Worm (Caenorhabditis elegans) whole organism, L1 larva: ENCODE results near the gene srx-118.

Experiments used
- F16B12.6 ChIP-seq: fragments of 150-350 bp; optimal IDR thresholded peaks from 2 replicates; lab custom pipeline; 2014; ENCODE audit warnings: missing biosample characterization, missing genetic modification characterization
- Y116A8C.19 ChIP-seq: sonication (generic microtip); optimal IDR thresholded peaks from 2 replicates; lab custom pipeline; 2016; ENCODE audit warnings: missing compliant biosample characterization, missing genetic modification characterization, borderline replicate concordance
- ama-1 ChIP-seq: fragments of 150-350 bp; optimal IDR thresholded peaks from 2 replicates; lab custom pipeline; 2014
- blmp-1 ChIP-seq: fragments of 150-350 bp; optimal IDR thresholded peaks from 2 replicates; lab custom pipeline; 2014; ENCODE audit warnings: missing biosample characterization, missing genetic modification characterization
- ceh-63 ChIP-seq: fragments of 200-800 bp; sonication (Bioruptor generic); optimal IDR thresholded peaks from 2 replicates; lab custom pipeline; 2018; ENCODE audit warnings: mild to moderate bottlenecking, missing genetic modification characterization, missing compliant biosample characterization
- ceh-8 ChIP-seq: fragments of 200-800 bp; sonication (Bioruptor generic); optimal IDR thresholded peaks from 2 replicates; lab custom pipeline; 2018; ENCODE audit warnings: mild to moderate bottlenecking, missing genetic modification characterization, moderate library complexity, missing compliant biosample characterization
- dpl-1 ChIP-seq, 3 experiments: fragments of 150-350 bp in 2 of 3; sonication (generic microtip) in 1 of 3; optimal IDR thresholded peaks; 2 replicates each; lab custom pipeline; 2014 to 2017; ENCODE audit warnings: missing biosample characterization in 3 of 3, missing genetic modification characterization in 3 of 3, missing genetic modification reagents in 3 of 3
- dsc-1 ChIP-seq: sonication (generic microtip); optimal IDR thresholded peaks from 2 replicates; lab custom pipeline; 2016; ENCODE audit warnings: mild to moderate bottlenecking, missing genetic modification characterization, missing compliant biosample characterization
- egl-27 ChIP-seq, 2 experiments: fragments of 150-350 bp in 1 of 2; sonication (generic microtip); optimal IDR thresholded peaks; 3 replicates each; lab custom pipeline; 2017 to 2018; ENCODE audit warnings: missing biosample characterization in 2 of 2, missing genetic modification characterization in 2 of 2, missing genetic modification reagents in 2 of 2
- fkh-10 ChIP-seq: sonication (generic microtip); optimal IDR thresholded peaks from 2 replicates; lab custom pipeline; 2017; ENCODE audit warnings: missing biosample characterization, missing genetic modification reagents, missing genetic modification characterization
- fkh-4 ChIP-seq: sonication (generic microtip); optimal IDR thresholded peaks from 2 replicates; lab custom pipeline; 2016; ENCODE audit warnings: missing compliant biosample characterization, missing genetic modification characterization, borderline replicate concordance
- fos-1 ChIP-seq: fragments of 150-350 bp; optimal IDR thresholded peaks from 2 replicates; lab custom pipeline; 2014; ENCODE audit warnings: missing biosample characterization, missing genetic modification characterization
- hlh-17 ChIP-seq: fragments of 200-800 bp; sonication (Bioruptor generic); optimal IDR thresholded peaks from 2 replicates; lab custom pipeline; 2018; ENCODE audit warnings: missing genetic modification characterization, mild to moderate bottlenecking, missing compliant biosample characterization, moderate library complexity, borderline replicate concordance
- hpl-2 ChIP-seq: fragments of 150-350 bp; optimal IDR thresholded peaks from 2 replicates; lab custom pipeline; 2014; ENCODE audit warnings: missing biosample characterization, missing genetic modification reagents, missing genetic modification characterization
- isw-1 ChIP-seq: fragments of 200-800 bp; sonication (Bioruptor generic); IDR thresholded peaks from 2 replicates; pipeline ENCODE4 v1.3.6; 2022; ENCODE audit warnings: missing genetic modification characterization, missing compliant biosample characterization
- jun-1 ChIP-seq: fragments of 150-350 bp; optimal IDR thresholded peaks from 2 replicates; lab custom pipeline; 2014; ENCODE audit warnings: missing biosample characterization, missing genetic modification reagents, missing genetic modification characterization
- lir-3 ChIP-seq: sonication (generic microtip); optimal IDR thresholded peaks from 2 replicates; lab custom pipeline; 2016; ENCODE audit warnings: mild to moderate bottlenecking, missing genetic modification characterization, moderate library complexity, missing compliant biosample characterization; ENCODE audit not compliant: poor library complexity
- lsy-2 ChIP-seq, 2 experiments: fragments of 150-350 bp; optimal IDR thresholded peaks; 2 replicates each; lab custom pipeline; 2014; ENCODE audit warnings: missing biosample characterization in 2 of 2, missing genetic modification characterization in 2 of 2
- mab-9 ChIP-seq: fragments of 200-800 bp; sonication (Bioruptor generic); IDR thresholded peaks from 2 replicates; pipeline ENCODE4 v1.3.6; 2022; ENCODE audit warnings: missing genetic modification reagents, missing genetic modification characterization, missing compliant biosample characterization
- mdl-1 ChIP-seq, 2 experiments: fragments of 150-350 bp; optimal IDR thresholded peaks; 2 replicates each; lab custom pipeline; 2014 to 2017; ENCODE audit warnings: missing biosample characterization in 2 of 2, missing genetic modification characterization in 2 of 2, inconsistent platforms in 1 of 2
- mef-2 ChIP-seq: fragments of 150-350 bp; optimal IDR thresholded peaks from 2 replicates; lab custom pipeline; 2014; ENCODE audit warnings: missing biosample characterization, missing genetic modification characterization
- mep-1 ChIP-seq: fragments of 150-350 bp; optimal IDR thresholded peaks from 2 replicates; lab custom pipeline; 2014; ENCODE audit warnings: missing biosample characterization, missing genetic modification characterization
- nhr-11 ChIP-seq: fragments of 150-350 bp; optimal IDR thresholded peaks from 2 replicates; lab custom pipeline; 2014; ENCODE audit warnings: missing biosample characterization, missing genetic modification characterization
- nhr-76 ChIP-seq: sonication (generic microtip); optimal IDR thresholded peaks from 2 replicates; lab custom pipeline; 2017; ENCODE audit warnings: missing biosample characterization, missing genetic modification characterization
- nhr-85 ChIP-seq: sonication (generic microtip); peaks from one replicate; lab custom pipeline; 2016; ENCODE audit warnings: missing genetic modification characterization, inconsistent platforms, missing compliant biosample characterization
- snpc-4 ChIP-seq: fragments of 150-350 bp; optimal IDR thresholded peaks from 2 replicates; lab custom pipeline; 2014; ENCODE audit warnings: missing biosample characterization, missing genetic modification characterization
- snu-23 ChIP-seq: sonication (generic microtip); optimal IDR thresholded peaks from 2 replicates; lab custom pipeline; 2016; ENCODE audit warnings: missing genetic modification characterization, missing compliant biosample characterization
- sptf-1 ChIP-seq: fragments of 150-350 bp; optimal IDR thresholded peaks from 2 replicates; lab custom pipeline; 2014; ENCODE audit warnings: missing biosample characterization, missing genetic modification characterization
- swsn-7 ChIP-seq: sonication (generic microtip); optimal IDR thresholded peaks from 2 replicates; lab custom pipeline; 2016; ENCODE audit warnings: missing genetic modification characterization, missing compliant biosample characterization
- tlp-1 ChIP-seq: fragments of 150-350 bp; optimal IDR thresholded peaks from 2 replicates; lab custom pipeline; 2014; ENCODE audit warnings: missing biosample characterization, missing genetic modification characterization
- unc-130 ChIP-seq: fragments of 150-350 bp; optimal IDR thresholded peaks from 2 replicates; lab custom pipeline; 2017; ENCODE audit warnings: missing biosample characterization, missing genetic modification characterization, inconsistent platforms
- unc-86 ChIP-seq: sonication (generic microtip); optimal IDR thresholded peaks from 2 replicates; lab custom pipeline; 2016; ENCODE audit warnings: missing genetic modification characterization, missing compliant biosample characterization
- unc-98 ChIP-seq: fragments of 200-800 bp; sonication (Bioruptor generic); IDR thresholded peaks from 2 replicates; pipeline ENCODE4 v1.3.6; 2022; ENCODE audit warnings: missing genetic modification characterization, missing compliant biosample characterization
- ztf-4 ChIP-seq: fragments of 150-350 bp; optimal IDR thresholded peaks from 2 replicates; lab custom pipeline; 2014; ENCODE audit warnings: missing biosample characterization, missing genetic modification characterization

The srx-118 gene

DNA sequence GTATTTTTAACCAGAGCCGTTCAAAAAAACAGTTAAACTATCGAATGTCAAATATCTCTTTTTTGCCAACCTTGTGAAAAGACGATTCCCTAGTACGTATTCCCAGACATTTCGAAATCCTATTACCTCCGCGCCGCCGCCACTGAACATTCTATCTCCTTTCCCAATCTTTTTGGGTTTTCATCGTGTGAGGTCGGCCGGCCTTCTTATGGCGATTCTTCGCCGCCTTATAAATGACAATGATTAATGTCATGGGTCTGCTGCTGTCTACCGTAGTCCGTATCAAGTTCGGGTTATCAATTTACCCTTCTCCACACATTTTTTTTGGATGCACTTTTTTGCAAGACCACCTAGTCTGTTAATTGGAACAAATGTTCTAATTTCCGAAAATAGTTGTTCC is 24.0 kb downstream of the srx-118 start:
- peak; percentile 55 for TF ChIP-seq nhr-85 (tag; lab: Kevin White, UChicago)
- TF ChIP-seq fkh-10 (GFP tag; lab: Kevin White, UChicago): no peak
- no peak for TF ChIP-seq dsc-1 (tag; lab: Kevin White, UChicago)
- TF ChIP-seq blmp-1: peak; percentile 8

DNA sequence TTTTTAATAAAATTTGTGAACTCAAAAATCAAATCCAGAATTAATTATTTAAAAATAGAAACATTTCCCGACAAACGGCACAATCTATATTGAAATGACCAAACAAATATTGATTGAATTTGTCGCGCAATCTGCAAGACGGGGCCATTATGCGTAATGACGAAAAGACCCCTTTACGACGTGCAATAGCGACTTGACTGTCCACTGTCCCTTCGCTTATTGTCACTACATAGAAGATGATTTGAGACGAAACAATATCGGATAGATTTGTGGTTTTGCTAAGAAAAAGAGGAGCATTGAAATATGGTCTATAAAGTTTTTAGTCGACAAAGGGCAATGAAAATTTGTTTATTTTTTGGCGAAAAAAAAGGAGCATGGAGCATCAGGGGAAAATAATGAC is 25.3 kb downstream of the srx-118 start:
- no peak for TF ChIP-seq ceh-8 (GFP tag; lab: Kevin White, UChicago)
- no peak for TF ChIP-seq sptf-1 (tag; lab: Kevin White, UChicago)
- no peak for TF ChIP-seq fkh-4
- TF ChIP-seq mep-1 (tag; lab: Kevin White, UChicago): no peak
- TF ChIP-seq ztf-4: no peak

DNA sequence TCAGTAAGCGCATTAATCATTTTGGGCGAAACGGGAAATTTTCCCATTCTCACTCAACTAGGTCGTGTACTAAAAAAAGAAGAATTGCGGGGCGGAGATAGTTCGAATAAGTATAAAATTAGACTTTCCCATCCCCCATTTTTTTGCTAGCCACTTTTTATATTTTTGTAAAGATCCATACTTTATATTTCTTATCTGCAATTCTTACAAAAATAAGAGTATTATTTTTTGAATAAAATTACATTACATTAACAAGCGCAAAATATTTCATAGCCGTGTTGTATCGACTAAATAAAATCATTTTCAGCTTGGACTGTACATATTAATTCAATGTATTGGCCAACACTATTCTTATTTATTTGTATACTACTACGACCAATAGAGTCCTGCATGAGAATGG is 30.0 kb downstream of the srx-118 start, which contains the start of gene F49C5.11:
Gene F49C5.11 (plus strand): TSS at position 301 of the 400 bp plus-strand sequence.
- no peak for TF ChIP-seq F16B12.6
- no peak for TF ChIP-seq unc-98 (GFP tag; lab: Robert Waterston, UW)
- no peak for TF ChIP-seq snu-23
- TF ChIP-seq hlh-17: no peak
- no peak for TF ChIP-seq swsn-7 (tag; lab: Kevin White, UChicago)
- no peak for TF ChIP-seq fos-1 (tag; lab: Kevin White, UChicago)
- TF ChIP-seq lsy-2 (tag; optimal IDR thresholded peaks at IDR 0.05; lab: Kevin White, UChicago): no peak
- no peak for TF ChIP-seq ceh-63 (GFP tag; lab: Kevin White, UChicago)

DNA sequence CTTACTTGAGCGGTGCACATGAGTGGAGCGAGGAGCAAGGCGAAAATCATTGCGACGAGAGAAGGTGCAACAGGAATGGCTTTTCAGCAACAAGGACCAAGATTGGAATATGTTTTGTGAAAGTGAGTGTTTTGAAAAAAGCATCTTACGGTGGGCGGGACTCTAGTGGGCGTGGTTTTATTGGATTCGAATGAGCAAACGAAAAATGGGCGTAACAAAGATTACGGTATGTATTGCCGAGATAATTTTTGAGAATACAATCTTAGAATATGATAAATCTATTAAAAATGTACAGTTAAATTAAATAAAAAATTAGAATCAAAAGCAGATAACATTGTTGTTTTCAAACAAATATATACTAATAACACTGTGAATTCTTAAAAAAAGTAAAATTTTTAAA is 34.6 kb downstream of the srx-118 start, which contains the start of gene F49C5.12:
Gene F49C5.12 (minus strand): TSS at position 101 of the 400 bp plus-strand sequence.
- TF ChIP-seq lir-3 (tag; lab: Kevin White, UChicago) (no peak), ama-1 (lab: Kevin White, UChicago) (no peak), snu-23 (no peak), unc-130 (tag; lab: Kevin White, UChicago) (no peak), mab-9 (GFP tag; lab: Robert Waterston, UW) (no peak), unc-86 (tag; lab: Kevin White, UChicago) (no peak), hpl-2 (GFP tag; lab: Kevin White, UChicago) (no peak)

ce11 chrII:12565851-12566250 is 40.2 kb downstream of the srx-118 start, which contains the start of gene F49C5.7:
F49C5.7 (plus strand) TSS chrII:12566151.
- no peak for TF ChIP-seq mdl-1 (tag; optimal IDR thresholded peaks at IDR 0.05; lab: Kevin White, UChicago)
- TF ChIP-seq fkh-4: no peak
- TF ChIP-seq ama-1 (lab: Kevin White, UChicago): no peak
- TF ChIP-seq dpl-1 (GFP tag; optimal IDR thresholded peaks at IDR 0.05; lab: Kevin White, UChicago): no peak
- no peak for TF ChIP-seq unc-130 (tag; lab: Kevin White, UChicago)
- TF ChIP-seq tlp-1: no peak
- no peak for TF ChIP-seq nhr-76 (tag; lab: Kevin White, UChicago)
- TF ChIP-seq snpc-4 (tag; lab: Kevin White, UChicago): no peak
- no peak for TF ChIP-seq nhr-11 (tag; lab: Kevin White, UChicago)
- no peak for TF ChIP-seq nhr-85 (tag; lab: Kevin White, UChicago)
- no peak for TF ChIP-seq egl-27 (tag; optimal IDR thresholded peaks at IDR 0.05; lab: Kevin White, UChicago)
- no peak for TF ChIP-seq swsn-7 (tag; lab: Kevin White, UChicago)
- no peak for TF ChIP-seq mef-2 (tag; lab: Kevin White, UChicago)
- no peak for TF ChIP-seq jun-1 (tag; lab: Kevin White, UChicago)
- TF ChIP-seq Y116A8C.19 (tag; lab: Kevin White, UChicago): no peak
- no peak for TF ChIP-seq ztf-4
- TF ChIP-seq isw-1 (GFP tag; lab: Robert Waterston, UW): no peak
- TF ChIP-seq, all 84 proteins: peak for 0
